Comparison of ENCODE assay signal across 1 fruit fly cellular context in the genomic region with DNA sequence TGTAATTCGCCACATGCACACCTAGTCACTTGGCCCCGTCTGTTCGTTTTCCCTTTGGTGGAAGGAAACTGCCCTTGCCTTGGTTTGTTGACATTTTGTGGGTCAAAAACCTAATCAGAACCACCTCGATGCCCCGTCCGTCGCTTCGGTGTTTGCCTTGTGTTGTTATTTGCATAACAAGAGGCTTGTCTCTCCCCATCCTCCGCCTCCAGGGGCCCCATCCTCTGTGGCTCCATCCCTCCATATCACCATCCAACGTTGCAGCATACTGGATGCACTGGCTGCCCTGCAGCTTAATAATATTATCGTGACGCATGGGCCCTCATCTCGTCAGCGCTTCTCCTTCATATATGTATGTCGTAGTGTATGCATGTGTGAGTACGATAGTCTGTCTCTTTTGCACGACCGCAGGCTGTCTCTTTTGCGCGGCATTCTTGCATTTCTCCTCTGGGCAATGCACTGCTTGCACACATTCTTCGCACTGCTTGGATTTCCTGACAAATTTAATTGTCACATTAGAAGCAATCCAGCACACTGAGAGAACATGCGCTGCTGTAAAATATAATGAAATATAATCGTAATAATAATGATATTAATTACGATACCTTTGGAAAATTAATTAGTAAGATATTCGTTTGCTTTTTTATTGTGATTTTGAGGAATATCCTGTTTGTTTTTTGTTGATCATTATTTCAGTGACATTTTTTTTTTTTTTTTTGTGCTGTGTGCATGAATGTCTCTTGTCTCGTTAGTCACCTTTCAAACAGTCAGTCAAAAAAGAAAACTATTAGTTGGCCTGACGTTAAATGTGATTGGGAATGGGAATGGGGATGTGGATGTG.
TF ChIP-seq lines count a peak whose summit lies in the region.

No protein-coding gene starts in this region.

TF ChIP-seq in whole organism, embryonic, 481 proteins besides CTCF, POLR2A, EP300 and RAD21 (continued from another document):
- peak; percentile 41; the same call in 1 of the 2 replicates for TF ChIP-seq crol (GFP tag; IDR thresholded peaks at IDR 0.05; lab: Robert Waterston, UW)
- no peak for TF ChIP-seq Hr51 (GFP tag; optimal IDR thresholded peaks at IDR 0.05; lab: Kevin White, UChicago)
- TF ChIP-seq dysf (GFP tag; IDR thresholded peaks at IDR 0.05; lab: Robert Waterston, UW), result 0 out of 3 replicates have a peak, but pooled peaks have one; percentile 24
TF ChIP-seq in whole organism, embryonic: peak in this region for 58.
